Worm (Caenorhabditis elegans) whole organism, L3 larva: ENCODE data around the gene lgc-5.

Source experiments
- ZK546.5 ChIP-seq: sonication (generic microtip); optimal IDR thresholded peaks from 2 replicates; lab custom pipeline; 2017; ENCODE audit warnings: missing biosample characterization, missing genetic modification characterization
- elt-3 ChIP-seq, 3 experiments: fragments of 150-350 bp in 1 of 3; sonication (generic microtip) in 2 of 3; optimal IDR thresholded peaks; 2 replicates in 2 of 3; 4 replicates in 1 of 3; lab custom pipeline; 2014 to 2017; ENCODE audit warnings: missing biosample characterization in 3 of 3, missing genetic modification characterization in 3 of 3
- eor-1 ChIP-seq, 2 experiments: fragments of 150-350 bp; optimal IDR thresholded peaks; 2 replicates each; lab custom pipeline; 2014 to 2018; ENCODE audit warnings: missing biosample characterization in 2 of 2, missing genetic modification characterization in 2 of 2
- nhr-11 ChIP-seq: fragments of 150-350 bp; optimal IDR thresholded peaks from 2 replicates; lab custom pipeline; 2014; ENCODE audit warnings: missing biosample characterization, missing genetic modification characterization
- nhr-76 ChIP-seq: fragments of 150-350 bp; sonication (generic microtip); optimal IDR thresholded peaks from 5 replicates; lab custom pipeline; 2014; ENCODE audit warnings: missing biosample characterization, missing genetic modification characterization
- nhr-77 ChIP-seq: fragments of 150-350 bp; optimal IDR thresholded peaks from 2 replicates; lab custom pipeline; 2014; ENCODE audit warnings: missing biosample characterization, missing genetic modification characterization
- skn-1 ChIP-seq: fragments of 150-350 bp; optimal IDR thresholded peaks from 2 replicates; lab custom pipeline; 2014; ENCODE audit warnings: missing biosample characterization, missing genetic modification characterization
- unc-39 ChIP-seq: sonication (generic microtip); optimal IDR thresholded peaks from 4 replicates; lab custom pipeline; 2017; ENCODE audit warnings: missing biosample characterization, missing genetic modification characterization
- unc-62 ChIP-seq: fragments of 150-350 bp; sonication (generic microtip); optimal IDR thresholded peaks from 4 replicates; lab custom pipeline; 2014; ENCODE audit warnings: missing biosample characterization, missing genetic modification reagents, missing genetic modification characterization
- ztf-11 ChIP-seq: fragments of 150-350 bp; optimal IDR thresholded peaks from 2 replicates; lab custom pipeline; 2014; ENCODE audit warnings: missing biosample characterization, missing genetic modification characterization

DNA sequence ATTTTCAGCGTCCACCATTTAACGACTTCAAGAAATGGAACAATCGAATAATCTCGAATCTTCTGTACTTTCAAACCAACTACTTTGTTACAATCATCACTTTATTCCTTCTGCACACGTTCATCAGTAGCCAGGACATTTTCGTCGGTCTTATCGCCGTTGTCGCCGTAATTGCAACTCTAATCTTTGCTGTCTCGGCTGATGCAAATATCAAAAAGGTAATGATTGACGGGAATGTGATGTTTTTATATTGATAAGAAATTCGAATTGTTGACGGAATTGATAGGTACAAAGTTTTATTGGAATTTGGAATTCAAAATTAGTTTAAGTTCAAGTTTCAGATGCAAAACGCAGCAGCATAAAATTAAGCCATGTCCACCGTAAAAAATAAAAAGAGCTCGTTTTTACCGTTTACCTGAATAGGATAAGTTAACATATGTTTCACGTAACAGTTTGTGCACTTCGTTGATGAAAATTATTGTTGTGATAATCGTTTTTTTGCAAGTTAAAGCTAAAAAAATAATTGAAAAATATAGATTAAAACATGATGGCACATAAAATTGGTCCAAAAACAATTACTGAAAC is 37.9 kb downstream of the lgc-5 start:
- TF ChIP-seq nhr-11 (tag; lab: Kevin White, UChicago) (no peak), nhr-77 (no peak), unc-62 (GFP tag; lab: Kevin White, UChicago) (no peak), ztf-11 (tag; lab: Kevin White, UChicago) (no peak), unc-39 (no peak), ZK546.5 (tag; lab: Kevin White, UChicago) (no peak), nhr-76 (no peak), skn-1 (no peak), eor-1 (tag; optimal IDR thresholded peaks at IDR 0.05; lab: Kevin White, UChicago) (no peak), elt-3 (tag; optimal IDR thresholded peaks at IDR 0.05; lab: Kevin White, UChicago) (no peak)
